Worm (Caenorhabditis elegans) whole organism, mixed stage, embryonic: ENCODE data around the gene R102.8.

Experiments used
- M03D4.4 ChIP-seq: sonication (generic microtip); optimal IDR thresholded peaks from 2 replicates; lab custom pipeline; 2017; ENCODE audit warnings: mild to moderate bottlenecking, missing genetic modification characterization, missing compliant biosample characterization
- blmp-1 ChIP-seq: fragments of 150-350 bp; optimal IDR thresholded peaks from 2 replicates; lab custom pipeline; 2014; ENCODE audit warnings: missing biosample characterization, missing genetic modification characterization
- ceh-39 ChIP-seq: fragments of 150-350 bp; optimal IDR thresholded peaks from 2 replicates; lab custom pipeline; 2014; ENCODE audit warnings: missing biosample characterization, missing genetic modification characterization
- ceh-43 ChIP-seq: fragments of 200-800 bp; sonication (Bioruptor generic); optimal IDR thresholded peaks from 2 replicates; lab custom pipeline; 2018; ENCODE audit warnings: mild to moderate bottlenecking, missing genetic modification characterization, moderate library complexity, missing compliant biosample characterization
- ceh-83 ChIP-seq: fragments of 200-800 bp; sonication (Bioruptor generic); optimal IDR thresholded peaks from 2 replicates; lab custom pipeline; 2018; ENCODE audit warnings: mild to moderate bottlenecking, missing genetic modification characterization, missing compliant biosample characterization
- ces-1 ChIP-seq: fragments of 150-350 bp; optimal IDR thresholded peaks from 2 replicates; lab custom pipeline; 2014; ENCODE audit warnings: missing biosample characterization, missing genetic modification reagents, missing genetic modification characterization
- cnd-1 ChIP-seq: fragments of 200-800 bp; sonication (Bioruptor generic); optimal IDR thresholded peaks from 2 replicates; lab custom pipeline; 2018; ENCODE audit warnings: mild to moderate bottlenecking, missing genetic modification characterization, missing compliant biosample characterization
- drap-1 ChIP-seq: fragments of 200-800 bp; sonication (Bioruptor generic); optimal IDR thresholded peaks from 3 replicates; lab custom pipeline; 2018; ENCODE audit warnings: mild to moderate bottlenecking, missing genetic modification characterization, missing compliant biosample characterization
- elt-3 ChIP-seq: fragments of 150-350 bp; optimal IDR thresholded peaks from 2 replicates; lab custom pipeline; 2014; ENCODE audit warnings: missing biosample characterization, missing genetic modification characterization
- flh-1 ChIP-seq: fragments of 200-800 bp; sonication (Bioruptor generic); optimal IDR thresholded peaks from 2 replicates; lab custom pipeline; 2018; ENCODE audit warnings: mild to moderate bottlenecking, missing genetic modification characterization, moderate library complexity, missing compliant biosample characterization
- ham-2 ChIP-seq: fragments of 200-800 bp; sonication (Bioruptor generic); optimal IDR thresholded peaks from 2 replicates; lab custom pipeline; 2018; ENCODE audit warnings: mild to moderate bottlenecking, missing genetic modification characterization, missing compliant biosample characterization
- hlh-1 ChIP-seq: fragments of 150-350 bp; optimal IDR thresholded peaks from 2 replicates; lab custom pipeline; 2014; ENCODE audit warnings: missing biosample characterization, missing genetic modification reagents, missing genetic modification characterization
- lin-13 ChIP-seq: fragments of 150-350 bp; optimal IDR thresholded peaks from 2 replicates; lab custom pipeline; 2014; ENCODE audit warnings: missing biosample characterization, missing genetic modification characterization
- lin-32 ChIP-seq: fragments of 200-800 bp; sonication (Bioruptor generic); optimal IDR thresholded peaks from 2 replicates; lab custom pipeline; 2018; ENCODE audit warnings: mild to moderate bottlenecking, missing genetic modification characterization, missing compliant biosample characterization
- lsy-2 ChIP-seq: fragments of 150-350 bp; optimal IDR thresholded peaks from 2 replicates; lab custom pipeline; 2014; ENCODE audit warnings: missing biosample characterization, missing genetic modification characterization
- mab-5 ChIP-seq: fragments of 150-350 bp; optimal IDR thresholded peaks from 2 replicates; lab custom pipeline; 2014; ENCODE audit warnings: missing biosample characterization, missing genetic modification characterization
- mep-1 ChIP-seq: fragments of 150-350 bp; optimal IDR thresholded peaks from 2 replicates; lab custom pipeline; 2017; ENCODE audit warnings: missing biosample characterization, missing genetic modification reagents, missing genetic modification characterization, inconsistent platforms
- nhr-12 ChIP-seq: fragments of 150-350 bp; optimal IDR thresholded peaks from 2 replicates; lab custom pipeline; 2014; ENCODE audit warnings: missing biosample characterization, missing genetic modification characterization
- nhr-2 ChIP-seq: fragments of 150-350 bp; optimal IDR thresholded peaks from 2 replicates; lab custom pipeline; 2014; ENCODE audit warnings: missing biosample characterization, missing genetic modification characterization
- nhr-237 ChIP-seq: fragments of 150-350 bp; optimal IDR thresholded peaks from 2 replicates; lab custom pipeline; 2014; ENCODE audit warnings: missing biosample characterization, missing genetic modification characterization
- nhr-28 ChIP-seq: fragments of 150-350 bp; optimal IDR thresholded peaks from 2 replicates; lab custom pipeline; 2014; ENCODE audit warnings: missing biosample characterization, missing genetic modification characterization
- nhr-76 ChIP-seq: sonication (generic microtip); optimal IDR thresholded peaks from 2 replicates; lab custom pipeline; 2017; ENCODE audit warnings: missing biosample characterization, missing genetic modification characterization
- pha-4 ChIP-seq: fragments of 150-350 bp; optimal IDR thresholded peaks from 2 replicates; lab custom pipeline; 2018; ENCODE audit warnings: missing biosample characterization, missing genetic modification reagents, missing genetic modification characterization
- sem-2 ChIP-seq: fragments of 200-800 bp; sonication (Bioruptor generic); optimal IDR thresholded peaks from 2 replicates; lab custom pipeline; 2018; ENCODE audit warnings: mild to moderate bottlenecking, missing genetic modification characterization, missing compliant biosample characterization
- snpc-4 ChIP-seq: fragments of 150-350 bp; optimal IDR thresholded peaks from 2 replicates; lab custom pipeline; 2014; ENCODE audit warnings: missing biosample characterization, missing genetic modification characterization
- sptf-1 ChIP-seq: sonication (generic microtip); optimal IDR thresholded peaks from 2 replicates; lab custom pipeline; 2017; ENCODE audit warnings: mild to moderate bottlenecking, missing genetic modification characterization, moderate library complexity, missing compliant biosample characterization
- tbx-8 ChIP-seq: fragments of 200-800 bp; sonication (Bioruptor generic); optimal IDR thresholded peaks from 2 replicates; lab custom pipeline; 2018; ENCODE audit warnings: mild to moderate bottlenecking, missing genetic modification characterization, moderate library complexity, missing compliant biosample characterization
- unc-39 ChIP-seq: fragments of 150-350 bp; optimal IDR thresholded peaks from 2 replicates; lab custom pipeline; 2014; ENCODE audit warnings: missing biosample characterization, missing genetic modification characterization
- unc-62 ChIP-seq: fragments of 150-350 bp; optimal IDR thresholded peaks from 2 replicates; lab custom pipeline; 2014; ENCODE audit warnings: missing biosample characterization, missing genetic modification reagents, missing genetic modification characterization
- zip-8 ChIP-seq: fragments of 150-350 bp; optimal IDR thresholded peaks from 2 replicates; lab custom pipeline; 2014; ENCODE audit warnings: missing biosample characterization, missing genetic modification characterization

The R102.8 gene

ce11 chrIV:10690139-10690538, at the start of gene R102.8:
Gene R102.8 (minus strand): TSS chrIV:10690239.
- TF ChIP-seq snpc-4 (no peak), elt-3 (tag; lab: Kevin White, UChicago) (no peak), hlh-1 (no peak), sem-2 (GFP tag; lab: Kevin White, UChicago) (no peak), lsy-2 (tag; lab: Kevin White, UChicago) (no peak), tbx-8 (GFP tag; lab: Kevin White, UChicago) (no peak), nhr-2 (no peak), ceh-39 (tag; lab: Kevin White, UChicago) (no peak), flh-1 (GFP tag; lab: Kevin White, UChicago) (no peak), unc-62 (GFP tag; lab: Kevin White, UChicago) (no peak), blmp-1 (tag; lab: Kevin White, UChicago) (no peak), pha-4 (no peak), sptf-1 (tag; lab: Kevin White, UChicago) (no peak), cnd-1 (tag; lab: Kevin White, UChicago) (no peak), nhr-76 (no peak), unc-39 (tag; lab: Kevin White, UChicago) (no peak), ces-1 (no peak)

ce11 chrIV:10738328-10738727, 48.3 kb upstream of the R102.8 start, which contains the start of gene ssp-34:
Gene ssp-34 (minus strand): TSS chrIV:10738602.
- TF ChIP-seq nhr-12 (no peak), flh-1 (GFP tag; lab: Kevin White, UChicago) (no peak), ceh-83 (GFP tag; lab: Kevin White, UChicago) (no peak), lin-13 (no peak), lin-32 (GFP tag; lab: Kevin White, UChicago) (no peak), unc-39 (tag; lab: Kevin White, UChicago) (no peak), ceh-43 (no peak), ceh-39 (tag; lab: Kevin White, UChicago) (no peak), sptf-1 (tag; lab: Kevin White, UChicago) (no peak), zip-8 (tag; lab: Kevin White, UChicago) (no peak), tbx-8 (GFP tag; lab: Kevin White, UChicago) (no peak), drap-1 (GFP tag; lab: Kevin White, UChicago) (no peak), M03D4.4 (tag; lab: Kevin White, UChicago) (no peak), nhr-2 (no peak), pha-4 (no peak)

ce11 chrIV:10737011-10737553, 47.0 kb upstream of the R102.8 start, which contains the start of gene grl-21:
Gene grl-21 (plus strand): TSS chrIV:10737474.
- TF ChIP-seq snpc-4 (no peak), sem-2 (GFP tag; lab: Kevin White, UChicago) (no peak), nhr-28 (tag; lab: Kevin White, UChicago) (no peak), nhr-2 (no peak), M03D4.4 (tag; lab: Kevin White, UChicago) (no peak), drap-1 (GFP tag; lab: Kevin White, UChicago) (no peak), unc-39 (tag; lab: Kevin White, UChicago) (no peak), ceh-39 (tag; lab: Kevin White, UChicago) (no peak), flh-1 (GFP tag; lab: Kevin White, UChicago) (no peak), pha-4 (no peak), ham-2 (no peak), tbx-8 (GFP tag; lab: Kevin White, UChicago) (no peak), elt-3 (tag; lab: Kevin White, UChicago) (no peak), nhr-12 (no peak), hlh-1 (no peak), ceh-43 (no peak), mep-1 (no peak), unc-62 (GFP tag; lab: Kevin White, UChicago) (no peak)

ce11 chrIV:10734527-10735436, 44.7 kb upstream of the R102.8 start, which contains the start of the genes orc-5 and cyb-1:
Gene orc-5 (minus strand): TSS chrIV:10734588.
Gene cyb-1 (plus strand): TSS chrIV:10735216.
- TF ChIP-seq mep-1 (peak; percentile 71), snpc-4 (no peak), ces-1 (peak; percentile 55), pha-4 (peak; percentile 54), nhr-237 (peak; percentile 57), lsy-2 (tag; lab: Kevin White, UChicago) (peak; percentile 47), tbx-8 (GFP tag; lab: Kevin White, UChicago) (no peak), ceh-83 (GFP tag; lab: Kevin White, UChicago) (peak; percentile 7), nhr-2 (no peak), lin-13 (peak; percentile 40), mab-5 (tag; lab: Kevin White, UChicago) (peak; percentile 24), hlh-1 (peak; percentile 39), sptf-1 (tag; lab: Kevin White, UChicago) (peak; percentile 42)
